Worm (Caenorhabditis elegans) whole organism, L1 larva: ENCODE results near the gene mma-1.

Experiments
- C16A3.4 ChIP-seq: fragments of 150-350 bp; optimal IDR thresholded peaks from 2 replicates; lab custom pipeline; 2014; ENCODE audit warnings: missing biosample characterization, missing genetic modification characterization
- F16B12.6 ChIP-seq: fragments of 150-350 bp; optimal IDR thresholded peaks from 2 replicates; lab custom pipeline; 2014; ENCODE audit warnings: missing biosample characterization, missing genetic modification characterization
- Y116A8C.19 ChIP-seq: sonication (generic microtip); optimal IDR thresholded peaks from 2 replicates; lab custom pipeline; 2016; ENCODE audit warnings: missing compliant biosample characterization, missing genetic modification characterization, borderline replicate concordance
- alr-1 ChIP-seq: fragments of 200-800 bp; sonication (Bioruptor generic); optimal IDR thresholded peaks from 2 replicates; lab custom pipeline; 2018; ENCODE audit warnings: borderline replicate concordance, mild to moderate bottlenecking, missing genetic modification characterization, missing compliant biosample characterization
- aly-2 ChIP-seq: fragments of 150-350 bp; optimal IDR thresholded peaks from 2 replicates; lab custom pipeline; 2014; ENCODE audit warnings: missing biosample characterization, missing genetic modification characterization
- blmp-1 ChIP-seq: fragments of 150-350 bp; optimal IDR thresholded peaks from 2 replicates; lab custom pipeline; 2014; ENCODE audit warnings: missing biosample characterization, missing genetic modification characterization
- ceh-8 ChIP-seq: fragments of 200-800 bp; sonication (Bioruptor generic); optimal IDR thresholded peaks from 2 replicates; lab custom pipeline; 2018; ENCODE audit warnings: mild to moderate bottlenecking, missing genetic modification characterization, moderate library complexity, missing compliant biosample characterization
- ceh-88 ChIP-seq: fragments of 200-800 bp; sonication (Bioruptor generic); IDR thresholded peaks from 2 replicates; pipeline ENCODE4 v1.3.6; 2022; ENCODE audit warnings: missing genetic modification characterization, missing compliant biosample characterization
- ces-1 ChIP-seq: fragments of 150-350 bp; optimal IDR thresholded peaks from 2 replicates; lab custom pipeline; 2014; ENCODE audit warnings: missing biosample characterization, missing genetic modification reagents, missing genetic modification characterization
- dpl-1 ChIP-seq, 3 experiments: fragments of 150-350 bp in 2 of 3; sonication (generic microtip) in 1 of 3; optimal IDR thresholded peaks; 2 replicates each; lab custom pipeline; 2014 to 2017; ENCODE audit warnings: missing biosample characterization in 3 of 3, missing genetic modification characterization in 3 of 3, missing genetic modification reagents in 3 of 3
- dsc-1 ChIP-seq: sonication (generic microtip); optimal IDR thresholded peaks from 2 replicates; lab custom pipeline; 2016; ENCODE audit warnings: mild to moderate bottlenecking, missing genetic modification characterization, missing compliant biosample characterization
- efl-3 ChIP-seq: fragments of 200-800 bp; sonication (Bioruptor generic); optimal IDR thresholded peaks from 2 replicates; lab custom pipeline; 2018; ENCODE audit warnings: mild to moderate bottlenecking, missing genetic modification characterization, missing compliant biosample characterization
- elt-3 ChIP-seq, 6 experiments: fragments of 150-350 bp in 1 of 6; sonication (generic microtip); optimal IDR thresholded peaks; 2 replicates each; lab custom pipeline; 2017 to 2018; ENCODE audit warnings: missing biosample characterization in 6 of 6, missing genetic modification characterization in 6 of 6, inconsistent platforms in 1 of 6
- ets-5 ChIP-seq: fragments of 200-800 bp; sonication (Bioruptor generic); IDR thresholded peaks from 2 replicates; pipeline ENCODE4 v1.3.6; 2022; ENCODE audit warnings: missing genetic modification characterization, missing compliant biosample characterization
- fkh-10 ChIP-seq: sonication (generic microtip); optimal IDR thresholded peaks from 2 replicates; lab custom pipeline; 2017; ENCODE audit warnings: missing biosample characterization, missing genetic modification reagents, missing genetic modification characterization
- fkh-4 ChIP-seq: sonication (generic microtip); optimal IDR thresholded peaks from 2 replicates; lab custom pipeline; 2016; ENCODE audit warnings: missing compliant biosample characterization, missing genetic modification characterization, borderline replicate concordance
- fos-1 ChIP-seq: fragments of 150-350 bp; optimal IDR thresholded peaks from 2 replicates; lab custom pipeline; 2014; ENCODE audit warnings: missing biosample characterization, missing genetic modification characterization
- grh-1 ChIP-seq: fragments of 200-800 bp; sonication (Bioruptor generic); IDR thresholded peaks from 2 replicates; pipeline ENCODE4 v1.3.6; 2022; ENCODE audit warnings: missing genetic modification reagents, missing genetic modification characterization, missing compliant biosample characterization
- hlh-17 ChIP-seq: fragments of 200-800 bp; sonication (Bioruptor generic); optimal IDR thresholded peaks from 2 replicates; lab custom pipeline; 2018; ENCODE audit warnings: missing genetic modification characterization, mild to moderate bottlenecking, missing compliant biosample characterization, moderate library complexity, borderline replicate concordance
- hlh-4 ChIP-seq: sonication (generic microtip); optimal IDR thresholded peaks from 2 replicates; lab custom pipeline; 2016; ENCODE audit warnings: mild to moderate bottlenecking, missing genetic modification characterization, missing compliant biosample characterization
- lin-14 ChIP-seq: fragments of 200-800 bp; sonication (Bioruptor generic); optimal IDR thresholded peaks from 2 replicates; lab custom pipeline; 2018; ENCODE audit warnings: mild to moderate bottlenecking, missing genetic modification characterization, moderate library complexity, missing compliant biosample characterization
- lin-35 ChIP-seq, 2 experiments: fragments of 150-350 bp; optimal IDR thresholded peaks; 2 replicates each; lab custom pipeline; 2014; ENCODE audit warnings: missing biosample characterization in 2 of 2, missing genetic modification characterization in 2 of 2, missing genetic modification reagents in 2 of 2
- lsy-2 ChIP-seq, 2 experiments: fragments of 150-350 bp; optimal IDR thresholded peaks; 2 replicates each; lab custom pipeline; 2014; ENCODE audit warnings: missing biosample characterization in 2 of 2, missing genetic modification characterization in 2 of 2
- mdl-1 ChIP-seq, 2 experiments: fragments of 150-350 bp; optimal IDR thresholded peaks; 2 replicates each; lab custom pipeline; 2014 to 2017; ENCODE audit warnings: missing biosample characterization in 2 of 2, missing genetic modification characterization in 2 of 2, inconsistent platforms in 1 of 2
- mep-1 ChIP-seq: fragments of 150-350 bp; optimal IDR thresholded peaks from 2 replicates; lab custom pipeline; 2014; ENCODE audit warnings: missing biosample characterization, missing genetic modification characterization
- nhr-12 ChIP-seq: sonication (generic microtip); optimal IDR thresholded peaks from 2 replicates; lab custom pipeline; 2017; ENCODE audit warnings: missing biosample characterization, missing genetic modification characterization
- nhr-19 ChIP-seq: fragments of 200-800 bp; sonication (Bioruptor generic); conservative IDR thresholded peaks from 2 replicates; pipeline ENCODE4 v1.3.6; 2022; ENCODE audit warnings: missing genetic modification characterization, missing compliant biosample characterization
- nhr-20 ChIP-seq: sonication (generic microtip); optimal IDR thresholded peaks from 2 replicates; lab custom pipeline; 2016; ENCODE audit warnings: mild to moderate bottlenecking, missing genetic modification characterization, missing compliant biosample characterization
- nhr-237 ChIP-seq: fragments of 150-350 bp; optimal IDR thresholded peaks from 2 replicates; lab custom pipeline; 2014; ENCODE audit warnings: missing biosample characterization, missing genetic modification characterization
- nhr-47 ChIP-seq: sonication (generic microtip); optimal IDR thresholded peaks from 2 replicates; lab custom pipeline; 2016; ENCODE audit warnings: mild to moderate bottlenecking, missing genetic modification characterization, moderate library complexity, missing compliant biosample characterization
- nhr-71 ChIP-seq: sonication (generic microtip); optimal IDR thresholded peaks from 2 replicates; lab custom pipeline; 2016; ENCODE audit warnings: mild to moderate bottlenecking, missing genetic modification characterization, moderate library complexity, missing compliant biosample characterization
- nhr-77 ChIP-seq: fragments of 150-350 bp; optimal IDR thresholded peaks from 2 replicates; lab custom pipeline; 2014; ENCODE audit warnings: missing biosample characterization, missing genetic modification characterization
- nhr-84 ChIP-seq: sonication (generic microtip); optimal IDR thresholded peaks from 2 replicates; lab custom pipeline; 2017; ENCODE audit warnings: missing biosample characterization, missing genetic modification characterization
- nhr-85 ChIP-seq: sonication (generic microtip); peaks from one replicate; lab custom pipeline; 2016; ENCODE audit warnings: missing genetic modification characterization, inconsistent platforms, missing compliant biosample characterization
- nhr-90 ChIP-seq: sonication (generic microtip); optimal IDR thresholded peaks from 2 replicates; lab custom pipeline; 2016; ENCODE audit warnings: mild to moderate bottlenecking, missing genetic modification characterization, missing compliant biosample characterization; ENCODE audit not compliant: poor library complexity
- pax-3 ChIP-seq: fragments of 200-800 bp; sonication (Bioruptor generic); optimal IDR thresholded peaks from 2 replicates; lab custom pipeline; 2018; ENCODE audit warnings: mild to moderate bottlenecking, missing genetic modification characterization, moderate library complexity, missing compliant biosample characterization
- snu-23 ChIP-seq: sonication (generic microtip); optimal IDR thresholded peaks from 2 replicates; lab custom pipeline; 2016; ENCODE audit warnings: missing genetic modification characterization, missing compliant biosample characterization
- tbx-2 ChIP-seq: sonication (generic microtip); optimal IDR thresholded peaks from 2 replicates; lab custom pipeline; 2016; ENCODE audit warnings: missing genetic modification characterization, missing compliant biosample characterization
- tlp-1 ChIP-seq: fragments of 150-350 bp; optimal IDR thresholded peaks from 2 replicates; lab custom pipeline; 2014; ENCODE audit warnings: missing biosample characterization, missing genetic modification characterization
- unc-130 ChIP-seq: fragments of 150-350 bp; optimal IDR thresholded peaks from 2 replicates; lab custom pipeline; 2017; ENCODE audit warnings: missing biosample characterization, missing genetic modification characterization, inconsistent platforms
- unc-30 ChIP-seq: sonication (generic microtip); optimal IDR thresholded peaks from 2 replicates; lab custom pipeline; 2017; ENCODE audit warnings: missing biosample characterization, missing genetic modification characterization
- vab-15 ChIP-seq: sonication (generic microtip); optimal IDR thresholded peaks from 2 replicates; lab custom pipeline; 2017; ENCODE audit warnings: missing genotype, mild to moderate bottlenecking, missing genetic modification characterization, missing compliant biosample characterization
- xbp-1 ChIP-seq: sonication (generic microtip); optimal IDR thresholded peaks from 2 replicates; lab custom pipeline; 2016; ENCODE audit warnings: missing genetic modification characterization, missing compliant biosample characterization
- zip-4 ChIP-seq: fragments of 200-800 bp; sonication (Bioruptor generic); optimal IDR thresholded peaks from 2 replicates; lab custom pipeline; 2018; ENCODE audit warnings: mild to moderate bottlenecking, missing genetic modification characterization, moderate library complexity, missing compliant biosample characterization
- ztf-11 ChIP-seq, 2 experiments: sonication (generic microtip); optimal IDR thresholded peaks; 2 replicates each; lab custom pipeline; 2016 to 2017; ENCODE audit warnings: missing genetic modification characterization in 2 of 2, missing biosample characterization in 1 of 2, missing compliant biosample characterization in 1 of 2
- ztf-4 ChIP-seq: fragments of 150-350 bp; optimal IDR thresholded peaks from 2 replicates; lab custom pipeline; 2014; ENCODE audit warnings: missing biosample characterization, missing genetic modification characterization

The mma-1 gene

ce11 chrV:12556904-12557303 is 39.2 kb downstream of the mma-1 start:
- TF ChIP-seq elt-3 (tag; optimal IDR thresholded peaks at IDR 0.05; lab: Kevin White, UChicago) (peak; percentile 10 to 90 (median 75)), zip-4 (no peak), alr-1 (no peak), lin-14 (GFP tag; lab: Kevin White, UChicago) (peak; percentile 52), fkh-10 (GFP tag; lab: Kevin White, UChicago) (no peak), tbx-2 (tag; lab: Kevin White, UChicago) (peak; percentile 63), pax-3 (tag; lab: Kevin White, UChicago) (peak; percentile 35), hlh-4 (tag; lab: Kevin White, UChicago) (no peak), ztf-11 (tag; optimal IDR thresholded peaks at IDR 0.05; lab: Kevin White, UChicago) (no peak), grh-1 (GFP tag; lab: Robert Waterston, UW) (peak; percentile 25; the same call in 1 of the 2 replicates), unc-30 (tag; lab: Kevin White, UChicago) (no peak), F16B12.6 (tag; lab: Kevin White, UChicago) (no peak), Y116A8C.19 (no peak), nhr-90 (peak; percentile 55), ceh-8 (GFP tag; lab: Kevin White, UChicago) (no peak), nhr-19 (GFP tag; lab: Robert Waterston, UW) (peak; percentile 43), nhr-71 (peak; percentile 74), C16A3.4 (tag; lab: Kevin White, UChicago) (no peak), vab-15 (no peak), dsc-1 (tag; lab: Kevin White, UChicago) (peak; percentile 5), fos-1 (tag; lab: Kevin White, UChicago) (no peak), blmp-1 (tag; lab: Kevin White, UChicago) (peak; percentile 87), hlh-17 (GFP tag; lab: Kevin White, UChicago) (no peak), mep-1 (tag; lab: Kevin White, UChicago) (peak; percentile 22), aly-2 (tag; lab: Kevin White, UChicago) (no peak), efl-3 (GFP tag; lab: Kevin White, UChicago) (no peak), ces-1 (GFP tag; lab: Kevin White, UChicago) (no peak), nhr-47 (tag; lab: Kevin White, UChicago) (peak; percentile 20), ztf-4 (tag; lab: Kevin White, UChicago) (no peak), tlp-1 (tag; lab: Kevin White, UChicago) (no peak), unc-130 (tag; lab: Kevin White, UChicago) (peak; percentile 39), nhr-85 (tag; lab: Kevin White, UChicago) (peak; percentile 92), fkh-4 (tag; lab: Kevin White, UChicago) (no peak), dpl-1 (GFP tag; optimal IDR thresholded peaks at IDR 0.05; lab: Kevin White, UChicago) (peak in 1 of 3 experiments; percentile 6), nhr-84 (tag; lab: Kevin White, UChicago) (no peak), nhr-237 (tag; lab: Kevin White, UChicago) (no peak), xbp-1 (tag; lab: Kevin White, UChicago) (no peak), snu-23 (GFP tag; lab: Kevin White, UChicago) (peak; percentile 25), mdl-1 (tag; optimal IDR thresholded peaks at IDR 0.05; lab: Kevin White, UChicago) (peak in 1 of 2 experiments; percentile 23), nhr-20 (tag; lab: Kevin White, UChicago) (peak; percentile 61)

DNA sequence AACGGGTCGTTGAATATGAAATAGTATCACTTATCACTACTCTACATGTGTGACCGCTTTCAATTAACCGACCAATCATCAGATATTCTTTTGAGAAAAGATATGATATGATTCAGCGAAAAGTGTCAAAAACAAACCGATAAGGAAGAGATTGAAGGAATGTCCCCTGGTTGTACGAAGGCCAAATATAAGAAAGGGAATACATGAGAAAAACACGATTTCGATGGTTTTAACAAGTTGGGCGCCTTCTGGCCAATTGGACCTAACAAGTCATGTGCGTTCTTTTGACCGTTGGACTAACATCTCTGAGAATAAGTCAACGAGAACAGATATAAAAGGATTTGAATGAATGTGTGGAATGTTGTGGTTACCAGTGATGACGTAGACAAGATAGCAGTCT is 40.2 kb downstream of the mma-1 start:
- TF ChIP-seq nhr-71 (peak; percentile 59), lin-14 (GFP tag; lab: Kevin White, UChicago) (peak; percentile 38), lin-35 (GFP tag; optimal IDR thresholded peaks at IDR 0.05; lab: Kevin White, UChicago) (peak in 1 of 2 experiments; percentile 9), snu-23 (GFP tag; lab: Kevin White, UChicago) (peak; percentile 30), nhr-77 (tag; lab: Kevin White, UChicago) (no peak), ceh-88 (GFP tag; lab: Robert Waterston, UW) (no peak), nhr-19 (GFP tag; lab: Robert Waterston, UW) (peak; percentile 21), ets-5 (GFP tag; lab: Robert Waterston, UW) (no peak), nhr-90 (peak; percentile 2), nhr-84 (tag; lab: Kevin White, UChicago) (no peak), nhr-12 (no peak), nhr-20 (tag; lab: Kevin White, UChicago) (peak; percentile 42), grh-1 (GFP tag; lab: Robert Waterston, UW) (0 out of 2 replicates have a peak, but pooled peaks have one; percentile 5), lsy-2 (tag; optimal IDR thresholded peaks at IDR 0.05; lab: Kevin White, UChicago) (peak in 1 of 2 experiments; percentile 25), ztf-4 (tag; lab: Kevin White, UChicago) (no peak), unc-130 (tag; lab: Kevin White, UChicago) (peak; percentile 25), nhr-237 (tag; lab: Kevin White, UChicago) (no peak), tbx-2 (tag; lab: Kevin White, UChicago) (peak; percentile 37), blmp-1 (tag; lab: Kevin White, UChicago) (peak; percentile 80), vab-15 (no peak), nhr-85 (tag; lab: Kevin White, UChicago) (peak; percentile 84), elt-3 (tag; optimal IDR thresholded peaks at IDR 0.05; lab: Kevin White, UChicago) (peak in 3 of 6 experiments; percentile 32 to 85 (median 59))
